Worm (Caenorhabditis elegans) whole organism, young adult: ENCODE measurements around the gene F59E11.5.

ENCODE experiments used
- ama-1 ChIP-seq, 3 experiments: fragments of 150-350 bp in 1 of 3; sonication (generic microtip) in 2 of 3; optimal IDR thresholded peaks; 2 replicates each; lab custom pipeline; 2014 to 2018; ENCODE audit warnings: missing biosample characterization in 2 of 3, missing genetic modification characterization in 2 of 3, missing genetic modification reagents in 2 of 3
- aptf-3 ChIP-seq: fragments of 200-800 bp; sonication (Bioruptor generic); IDR thresholded peaks from 2 replicates; pipeline ENCODE4 v1.3.6; 2022; ENCODE audit warnings: missing genetic modification characterization, missing compliant biosample characterization
- hlh-12 ChIP-seq: sonication (generic microtip); optimal IDR thresholded peaks from 2 replicates; lab custom pipeline; 2016; ENCODE audit warnings: missing genetic modification characterization, missing compliant biosample characterization
- hlh-26 ChIP-seq: fragments of 200-800 bp; sonication (Bioruptor generic); conservative IDR thresholded peaks from 2 replicates; pipeline ENCODE4 v1.3.6; 2022; ENCODE audit warnings: missing genetic modification reagents, missing genetic modification characterization, missing compliant biosample characterization
- hrde-1 ChIP-seq: sonication (generic microtip); optimal IDR thresholded peaks from 2 replicates; lab custom pipeline; 2016; ENCODE audit warnings: missing genetic modification characterization, mild to moderate bottlenecking, missing compliant biosample characterization, moderate library complexity, missing genotype, missing genetic modification reagents, borderline replicate concordance
- let-526 ChIP-seq: fragments of 200-800 bp; sonication (Bioruptor generic); IDR thresholded peaks from 2 replicates; pipeline ENCODE4 v1.3.6; 2022; ENCODE audit warnings: missing genetic modification reagents, missing genetic modification characterization, missing compliant biosample characterization
- let-607 ChIP-seq, 2 experiments: fragments of 200-800 bp in 1 of 2; sonication (Bioruptor generic) in 1 of 2; sonication (generic microtip) in 1 of 2; optimal IDR thresholded peaks; 2 replicates each; lab custom pipeline; 2016 to 2018; ENCODE audit warnings: mild to moderate bottlenecking in 2 of 2, missing compliant biosample characterization in 2 of 2, missing genetic modification characterization in 2 of 2, moderate library complexity in 2 of 2, missing genotype in 1 of 2
- rec-8 ChIP-seq, 2 experiments: sonication (generic microtip); optimal IDR thresholded peaks; 2 replicates each; lab custom pipeline; 2016; ENCODE audit warnings: mild to moderate bottlenecking in 2 of 2, missing genetic modification characterization in 2 of 2, missing genetic modification reagents in 2 of 2, missing genotype in 2 of 2, missing biosample characterization in 1 of 2, missing compliant biosample characterization in 1 of 2, moderate library complexity in 1 of 2
- snpc-3.4 ChIP-seq: sonication (generic microtip); optimal IDR thresholded peaks from 2 replicates; lab custom pipeline; 2017; ENCODE audit warnings: missing genetic modification characterization, mild to moderate bottlenecking, missing compliant biosample characterization, antibody characterized with exemption, moderate library complexity, missing genotype, missing genetic modification reagents
- somi-1 ChIP-seq: fragments of 200-800 bp; sonication (Bioruptor generic); optimal IDR thresholded peaks from 2 replicates; lab custom pipeline; 2018; ENCODE audit warnings: mild to moderate bottlenecking, missing genetic modification characterization, missing compliant biosample characterization
- unc-130 ChIP-seq: sonication (generic microtip); optimal IDR thresholded peaks from 2 replicates; lab custom pipeline; 2016; ENCODE audit warnings: missing genetic modification reagents, missing genetic modification characterization, missing compliant biosample characterization
- unc-62 ChIP-seq: fragments of 150-350 bp; optimal IDR thresholded peaks from 2 replicates; lab custom pipeline; 2014; ENCODE audit warnings: missing biosample characterization, missing genetic modification reagents, missing genetic modification characterization

DNA sequence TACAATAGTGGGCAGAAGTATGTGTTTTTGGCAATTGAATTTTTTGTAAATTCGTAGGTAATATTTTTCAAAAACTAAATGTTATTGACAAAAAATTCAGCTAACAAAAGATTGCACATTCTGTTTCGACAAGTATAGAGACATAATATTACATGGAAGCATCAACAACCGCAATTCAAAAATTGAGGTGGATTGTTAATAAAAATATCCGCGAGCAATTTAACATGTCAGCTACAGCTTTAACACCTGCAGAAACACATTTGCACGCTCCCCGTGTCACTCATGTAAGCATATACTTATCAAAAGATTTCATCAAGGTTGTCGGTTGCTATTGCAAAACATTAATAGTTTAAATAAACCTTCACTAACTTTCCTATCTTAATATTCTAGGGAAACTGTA lies 40.8 kb downstream of the F59E11.5 start, which contains the start of gene srsx-34:
- TF ChIP-seq unc-62 (GFP tag; lab: Kevin White, UChicago) (no peak), let-607 (tag; optimal IDR thresholded peaks at IDR 0.05; lab: Kevin White, UChicago) (no peak), rec-8 (tag; optimal IDR thresholded peaks at IDR 0.05; lab: Kevin White, UChicago) (no peak), ama-1 (optimal IDR thresholded peaks at IDR 0.05; lab: Kevin White, UChicago) (no peak), ama-1 (GFP tag; optimal IDR thresholded peaks at IDR 0.05; lab: Kevin White, UChicago) (no peak), somi-1 (GFP tag; lab: Kevin White, UChicago) (no peak), hlh-26 (GFP tag; lab: Robert Waterston, UW) (no peak), hrde-1 (no peak), snpc-3.4 (tag; lab: Kevin White, UChicago) (no peak), aptf-3 (no peak), unc-130 (GFP tag; lab: Kevin White, UChicago) (no peak), hlh-12 (tag; lab: Kevin White, UChicago) (no peak), let-526 (GFP tag; lab: Robert Waterston, UW) (no peak)
